Worm (Caenorhabditis elegans) whole organism, young adult: Measurements from ENCODE around the gene ptr-5.

Experiments used
- D2030.7 ChIP-seq: fragments of 200-800 bp; sonication (Bioruptor generic); IDR thresholded peaks from 2 replicates; pipeline ENCODE4 v1.3.6; 2022; ENCODE audit warnings: missing genetic modification reagents, missing genetic modification characterization, missing compliant biosample characterization
- F39B2.1 ChIP-seq: fragments of 200-800 bp; sonication (Bioruptor generic); IDR thresholded peaks from 2 replicates; pipeline ENCODE4 v1.3.6; 2022; ENCODE audit warnings: missing genetic modification reagents, missing genetic modification characterization, missing compliant biosample characterization
- F49E8.2 ChIP-seq: sonication (generic microtip); optimal IDR thresholded peaks from 3 replicates; lab custom pipeline; 2017; ENCODE audit warnings: missing genetic modification characterization, mild to moderate bottlenecking, missing compliant biosample characterization, antibody characterized with exemption, moderate library complexity; ENCODE audit not compliant: insufficient read depth
- F55B11.4 ChIP-seq: sonication (generic microtip); optimal IDR thresholded peaks from 2 replicates; lab custom pipeline; 2016; ENCODE audit warnings: missing compliant biosample characterization, missing genetic modification characterization, borderline replicate concordance; ENCODE audit not compliant: insufficient read depth
- K12H6.12 ChIP-seq: fragments of 200-800 bp; sonication (Bioruptor generic); optimal IDR thresholded peaks from 2 replicates; lab custom pipeline; 2018; ENCODE audit warnings: mild to moderate bottlenecking, missing genetic modification characterization, missing compliant biosample characterization
- Y56A3A.18 ChIP-seq: fragments of 200-800 bp; sonication (Bioruptor generic); IDR thresholded peaks from 2 replicates; pipeline ENCODE4 v1.3.6; 2022; ENCODE audit warnings: missing genetic modification reagents, missing genetic modification characterization, missing compliant biosample characterization
- ZK185.1 ChIP-seq: sonication (generic microtip); optimal IDR thresholded peaks from 2 replicates; lab custom pipeline; 2016; ENCODE audit warnings: mild to moderate bottlenecking, missing genetic modification characterization, missing compliant biosample characterization; ENCODE audit not compliant: poor library complexity, severe bottlenecking
- ama-1 ChIP-seq, 3 experiments: fragments of 150-350 bp in 1 of 3; sonication (generic microtip) in 2 of 3; optimal IDR thresholded peaks; 2 replicates each; lab custom pipeline; 2014 to 2018; ENCODE audit warnings: missing biosample characterization in 2 of 3, missing genetic modification characterization in 2 of 3, missing genetic modification reagents in 2 of 3
- aptf-2 ChIP-seq: fragments of 200-800 bp; sonication (Bioruptor generic); conservative IDR thresholded peaks from 2 replicates; pipeline ENCODE4 v1.3.6; 2022; ENCODE audit warnings: missing genetic modification reagents, missing genetic modification characterization, missing compliant biosample characterization
- aptf-3 ChIP-seq: fragments of 200-800 bp; sonication (Bioruptor generic); IDR thresholded peaks from 2 replicates; pipeline ENCODE4 v1.3.6; 2022; ENCODE audit warnings: missing genetic modification characterization, missing compliant biosample characterization
- atf-7 ChIP-seq: sonication (generic microtip); optimal IDR thresholded peaks from 2 replicates; lab custom pipeline; 2017; ENCODE audit warnings: mild to moderate bottlenecking, missing genetic modification characterization, missing compliant biosample characterization
- attf-5 ChIP-seq: fragments of 200-800 bp; sonication (Bioruptor generic); optimal IDR thresholded peaks from 2 replicates; lab custom pipeline; 2018; ENCODE audit warnings: mild to moderate bottlenecking, missing genetic modification characterization, missing compliant biosample characterization
- attf-6 ChIP-seq: fragments of 200-800 bp; sonication (Bioruptor generic); IDR thresholded peaks from 2 replicates; pipeline ENCODE4 v1.3.6; 2022; ENCODE audit warnings: missing genetic modification reagents, missing genetic modification characterization, missing compliant biosample characterization
- ceh-100 ChIP-seq: fragments of 200-800 bp; sonication (Bioruptor generic); IDR thresholded peaks from 2 replicates; pipeline ENCODE4 v1.3.6; 2022; ENCODE audit warnings: missing genetic modification reagents, missing genetic modification characterization, missing compliant biosample characterization
- ceh-27 ChIP-seq: fragments of 200-800 bp; sonication (Bioruptor generic); optimal IDR thresholded peaks from 2 replicates; lab custom pipeline; 2018; ENCODE audit warnings: mild to moderate bottlenecking, missing genetic modification characterization, moderate library complexity, missing compliant biosample characterization
- ceh-58 ChIP-seq: fragments of 200-800 bp; sonication (Bioruptor generic); IDR thresholded peaks from 2 replicates; pipeline ENCODE4 v1.3.6; 2022; ENCODE audit warnings: missing genetic modification characterization, missing compliant biosample characterization
- dox-1 ChIP-seq: fragments of 200-800 bp; sonication (Bioruptor generic); IDR thresholded peaks from 2 replicates; pipeline ENCODE4 v1.3.6; 2022; ENCODE audit warnings: missing genetic modification reagents, missing genetic modification characterization, missing compliant biosample characterization
- lin-26 ChIP-seq: fragments of 200-800 bp; sonication (Bioruptor generic); IDR thresholded peaks from 2 replicates; pipeline ENCODE4 v1.3.6; 2022; ENCODE audit warnings: missing genetic modification reagents, missing genetic modification characterization, missing compliant biosample characterization
- lsl-1 ChIP-seq: fragments of 200-800 bp; sonication (Bioruptor generic); optimal IDR thresholded peaks from 2 replicates; lab custom pipeline; 2018; ENCODE audit warnings: mild to moderate bottlenecking, missing genetic modification characterization, moderate library complexity, missing compliant biosample characterization
- madf-8 ChIP-seq: fragments of 200-800 bp; sonication (Bioruptor generic); conservative IDR thresholded peaks from 2 replicates; pipeline ENCODE4 v1.3.6; 2022; ENCODE audit warnings: missing genetic modification reagents, missing genetic modification characterization, missing compliant biosample characterization
- mel-28 ChIP-seq: sonication (generic microtip); optimal IDR thresholded peaks from 2 replicates; lab custom pipeline; 2016; ENCODE audit warnings: borderline replicate concordance, mild to moderate bottlenecking, missing genetic modification characterization, missing compliant biosample characterization
- mes-4 ChIP-seq: sonication (generic microtip); optimal IDR thresholded peaks from 2 replicates; lab custom pipeline; 2016; ENCODE audit warnings: missing genotype, missing genetic modification characterization, missing compliant biosample characterization
- nfya-2 ChIP-seq: fragments of 200-800 bp; sonication (Bioruptor generic); IDR thresholded peaks from 2 replicates; pipeline ENCODE4 v1.3.6; 2022; ENCODE audit warnings: missing genetic modification reagents, missing genetic modification characterization, missing compliant biosample characterization
- nhr-120 ChIP-seq: fragments of 200-800 bp; sonication (Bioruptor generic); IDR thresholded peaks from 2 replicates; pipeline ENCODE4 v1.3.6; 2022; ENCODE audit warnings: missing genetic modification characterization, missing compliant biosample characterization
- pbrm-1 ChIP-seq: fragments of 200-800 bp; sonication (Bioruptor generic); IDR thresholded peaks from 2 replicates; pipeline ENCODE4 v1.3.6; 2022; ENCODE audit warnings: missing genetic modification reagents, missing genetic modification characterization, missing compliant biosample characterization
- rec-8 ChIP-seq, 2 experiments: sonication (generic microtip); optimal IDR thresholded peaks; 2 replicates each; lab custom pipeline; 2016; ENCODE audit warnings: mild to moderate bottlenecking in 2 of 2, missing genetic modification characterization in 2 of 2, missing genetic modification reagents in 2 of 2, missing genotype in 2 of 2, missing biosample characterization in 1 of 2, missing compliant biosample characterization in 1 of 2, moderate library complexity in 1 of 2
- rpc-1 ChIP-seq, 2 experiments: fragments of 150-350 bp in 1 of 2; sonication (generic microtip) in 1 of 2; optimal IDR thresholded peaks; 2 replicates each; lab custom pipeline; 2014 to 2018; ENCODE audit warnings: missing biosample characterization in 1 of 2, missing genetic modification characterization in 1 of 2, missing genetic modification reagents in 1 of 2, missing genotype in 1 of 2
- sea-2 ChIP-seq: fragments of 200-800 bp; sonication (Bioruptor generic); IDR thresholded peaks from 2 replicates; pipeline ENCODE4 v1.3.6; 2022; ENCODE audit warnings: missing genetic modification characterization, missing compliant biosample characterization
- snpc-3.4 ChIP-seq: sonication (generic microtip); optimal IDR thresholded peaks from 2 replicates; lab custom pipeline; 2017; ENCODE audit warnings: missing genetic modification characterization, mild to moderate bottlenecking, missing compliant biosample characterization, antibody characterized with exemption, moderate library complexity, missing genotype, missing genetic modification reagents
- snpc-4 ChIP-seq, 5 experiments: fragments of 150-350 bp in 1 of 5; sonication (generic microtip) in 4 of 5; optimal IDR thresholded peaks; 2 replicates each; lab custom pipeline; 2014 to 2018; ENCODE audit warnings: missing genetic modification characterization in 5 of 5, missing biosample characterization in 3 of 5, antibody characterized with exemption in 2 of 5, mild to moderate bottlenecking in 2 of 5, missing compliant biosample characterization in 2 of 5, missing genotype in 2 of 5, moderate library complexity in 2 of 5, missing genetic modification reagents in 1 of 5
- tbp1 ChIP-seq: fragments of 200-800 bp; sonication (Bioruptor generic); optimal IDR thresholded peaks from 2 replicates; lab custom pipeline; 2018; ENCODE audit warnings: mild to moderate bottlenecking, missing genetic modification characterization, missing compliant biosample characterization
- xnd-1 ChIP-seq: sonication (generic microtip); optimal IDR thresholded peaks from 2 replicates; lab custom pipeline; 2016; ENCODE audit warnings: missing genotype, missing genetic modification reagents, missing genetic modification characterization, missing compliant biosample characterization
- ztf-3 ChIP-seq: fragments of 200-800 bp; sonication (Bioruptor generic); optimal IDR thresholded peaks from 2 replicates; lab custom pipeline; 2018; ENCODE audit warnings: mild to moderate bottlenecking, missing genetic modification characterization, missing compliant biosample characterization

ptr-5 gene

DNA sequence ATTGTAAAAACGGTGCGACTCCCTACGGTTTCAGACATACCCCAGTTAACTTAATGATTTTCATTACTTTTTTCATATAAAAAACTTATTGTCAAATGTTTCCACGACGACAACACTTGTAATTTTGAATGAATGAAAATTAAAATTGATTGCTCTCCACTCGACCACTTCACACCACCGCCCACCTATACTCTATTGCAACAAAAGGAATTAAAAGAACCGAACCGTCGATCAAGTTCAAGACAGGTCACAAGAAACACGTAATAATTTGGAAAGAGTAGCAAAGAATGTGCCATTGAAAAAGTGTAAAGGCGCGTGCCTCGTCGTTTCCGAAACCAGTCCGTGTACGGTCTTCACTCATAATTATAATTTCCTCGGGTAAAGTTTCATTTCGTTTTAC lies 44.1 kb downstream of the ptr-5 start, which contains the start of gene F10D7.11:
Gene F10D7.11, plus strand, starts transcription at position 301 of the 400 bp plus-strand sequence.
- TF ChIP-seq K12H6.12 (tag; lab: Kevin White, UChicago): no peak
- peak; percentile 52 for TF ChIP-seq ceh-27 (GFP tag; lab: Kevin White, UChicago)

DNA sequence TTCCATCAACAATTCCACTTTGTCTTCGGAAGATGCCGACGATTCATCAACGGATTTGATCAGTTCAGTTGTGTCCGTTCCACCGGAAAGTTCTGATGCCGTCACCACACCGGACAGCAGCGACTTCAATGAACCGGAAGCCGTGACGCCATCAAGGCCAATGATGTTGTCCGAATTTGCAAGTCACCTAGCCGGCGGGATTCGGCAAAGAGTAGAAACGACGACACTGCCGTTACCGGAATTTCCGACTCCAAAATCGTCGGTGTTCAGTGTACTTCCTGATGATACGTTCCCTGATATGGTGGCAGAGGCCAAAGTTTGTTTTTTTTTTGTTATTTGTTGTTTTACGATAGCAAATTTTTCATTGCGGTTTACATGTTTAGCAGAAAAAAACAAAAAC lies 45.1 kb downstream of the ptr-5 start:
- TF ChIP-seq snpc-4 (GFP tag; optimal IDR thresholded peaks at IDR 0.05; lab: Kevin White, UChicago) (no peak), snpc-4 (tag; optimal IDR thresholded peaks at IDR 0.05; lab: Kevin White, UChicago) (no peak)

DNA sequence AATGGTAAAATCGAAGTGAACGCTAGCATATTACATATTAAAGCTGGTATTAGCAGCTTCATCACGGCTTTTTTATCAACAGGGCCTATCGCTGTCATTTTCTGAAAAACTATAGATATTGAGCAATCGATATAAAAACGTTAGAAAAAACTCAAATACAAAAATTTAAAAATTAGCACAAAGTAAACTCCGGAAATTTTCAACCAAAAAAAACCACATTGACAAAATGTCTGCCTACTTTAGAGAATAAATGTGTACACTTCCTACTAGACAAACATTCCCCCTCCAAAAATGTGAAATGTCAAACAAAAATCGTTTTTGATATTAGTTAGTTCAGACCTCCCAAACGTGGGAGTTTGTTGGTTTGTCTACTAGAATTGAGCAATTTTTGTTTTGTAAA lies 50.2 kb downstream of the ptr-5 start, which contains the start of gene mfsd-10:
Gene mfsd-10, minus strand, starts transcription at position 101 of the 400 bp plus-strand sequence.
- TF ChIP-seq attf-5 (GFP tag; lab: Kevin White, UChicago) (no peak), F49E8.2 (tag; lab: Kevin White, UChicago) (no peak), tbp1 (no peak), ceh-100 (GFP tag; lab: Robert Waterston, UW) (no peak), aptf-3 (GFP tag; lab: Robert Waterston, UW) (no peak), pbrm-1 (no peak), ceh-58 (no peak), dox-1 (GFP tag; lab: Robert Waterston, UW) (no peak), aptf-2 (GFP tag; lab: Robert Waterston, UW) (no peak)

DNA sequence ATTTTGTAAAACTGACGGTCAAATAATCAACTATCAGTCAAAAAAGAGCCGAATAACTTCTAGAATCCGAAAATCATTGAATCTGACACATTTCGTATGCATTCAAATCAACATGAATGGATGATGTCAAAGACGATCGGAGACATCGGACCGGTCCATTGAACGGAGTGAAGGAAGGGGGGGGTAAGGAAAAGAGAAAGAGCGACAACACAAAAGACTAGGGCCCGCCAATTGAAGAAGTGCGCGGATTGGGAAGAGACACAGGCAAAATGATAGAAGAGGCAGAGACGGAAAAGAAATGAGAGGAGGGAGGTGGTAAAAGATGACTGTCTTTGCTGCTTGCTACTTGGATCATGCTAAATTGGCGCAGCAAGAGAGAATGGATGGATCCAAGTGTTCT lies 51.1 kb downstream of the ptr-5 start:
- TF ChIP-seq pbrm-1 (no peak), xnd-1 (tag; lab: Kevin White, UChicago) (no peak), mel-28 (tag; lab: Kevin White, UChicago) (no peak), sea-2 (GFP tag; lab: Robert Waterston, UW) (no peak), aptf-2 (GFP tag; lab: Robert Waterston, UW) (no peak)
- TF ChIP-seq, all 124 proteins: peak for 0

DNA sequence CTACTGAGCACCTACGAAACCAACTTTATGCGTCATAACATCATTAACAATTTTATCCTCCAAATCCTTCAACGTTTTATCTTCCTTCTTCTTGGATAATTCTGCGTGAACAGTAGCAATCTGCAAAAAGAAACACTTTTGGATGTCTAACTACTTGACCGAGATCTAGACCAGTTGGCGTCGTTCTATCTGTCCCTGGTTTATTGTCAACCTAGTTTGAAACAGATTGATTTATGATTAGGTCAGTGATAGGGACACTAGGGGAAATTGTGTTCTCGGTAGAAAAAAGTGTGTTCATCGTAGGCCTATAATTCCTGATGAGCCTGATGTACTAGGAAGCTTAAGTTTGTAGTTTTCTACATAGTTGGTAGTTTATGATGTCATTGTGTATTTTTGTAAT lies 55.6 kb downstream of the ptr-5 start:
- TF ChIP-seq F39B2.1 (GFP tag; lab: Robert Waterston, UW) (no peak), D2030.7 (GFP tag; lab: Robert Waterston, UW) (no peak), ztf-3 (no peak), nhr-120 (GFP tag; lab: Robert Waterston, UW) (no peak), ama-1 (optimal IDR thresholded peaks at IDR 0.05; lab: Kevin White, UChicago) (no peak), ama-1 (GFP tag; optimal IDR thresholded peaks at IDR 0.05; lab: Kevin White, UChicago) (no peak), snpc-3.4 (no peak), attf-6 (GFP tag; lab: Robert Waterston, UW) (no peak), mes-4 (tag; lab: Kevin White, UChicago) (no peak), lin-26 (GFP tag; lab: Robert Waterston, UW) (no peak), ZK185.1 (tag; lab: Kevin White, UChicago) (no peak), lsl-1 (no peak), nfya-2 (no peak), Y56A3A.18 (GFP tag; lab: Robert Waterston, UW) (no peak), rpc-1 (optimal IDR thresholded peaks at IDR 0.05; lab: Kevin White, UChicago) (no peak), rpc-1 (tag; optimal IDR thresholded peaks at IDR 0.05; lab: Kevin White, UChicago) (no peak)

- TF ChIP-seq madf-8 (GFP tag; lab: Robert Waterston, UW): no peak
- TF ChIP-seq atf-7 (tag; lab: Kevin White, UChicago): no peak
- TF ChIP-seq F55B11.4 (tag; lab: Kevin White, UChicago): no peak
- no peak for TF ChIP-seq rec-8 (tag; optimal IDR thresholded peaks at IDR 0.05; lab: Kevin White, UChicago)
These were observed 56.1 kb downstream of the ptr-5 start, which contains the start of gene F10D7.3 for ce11 chrX:17374534-17374933. TSS of gene F10D7.3 (minus strand) at chrX:17374634.
